Fruit fly (Drosophila melanogaster): ENCODE data around the gene Gr28a.

DNA sequence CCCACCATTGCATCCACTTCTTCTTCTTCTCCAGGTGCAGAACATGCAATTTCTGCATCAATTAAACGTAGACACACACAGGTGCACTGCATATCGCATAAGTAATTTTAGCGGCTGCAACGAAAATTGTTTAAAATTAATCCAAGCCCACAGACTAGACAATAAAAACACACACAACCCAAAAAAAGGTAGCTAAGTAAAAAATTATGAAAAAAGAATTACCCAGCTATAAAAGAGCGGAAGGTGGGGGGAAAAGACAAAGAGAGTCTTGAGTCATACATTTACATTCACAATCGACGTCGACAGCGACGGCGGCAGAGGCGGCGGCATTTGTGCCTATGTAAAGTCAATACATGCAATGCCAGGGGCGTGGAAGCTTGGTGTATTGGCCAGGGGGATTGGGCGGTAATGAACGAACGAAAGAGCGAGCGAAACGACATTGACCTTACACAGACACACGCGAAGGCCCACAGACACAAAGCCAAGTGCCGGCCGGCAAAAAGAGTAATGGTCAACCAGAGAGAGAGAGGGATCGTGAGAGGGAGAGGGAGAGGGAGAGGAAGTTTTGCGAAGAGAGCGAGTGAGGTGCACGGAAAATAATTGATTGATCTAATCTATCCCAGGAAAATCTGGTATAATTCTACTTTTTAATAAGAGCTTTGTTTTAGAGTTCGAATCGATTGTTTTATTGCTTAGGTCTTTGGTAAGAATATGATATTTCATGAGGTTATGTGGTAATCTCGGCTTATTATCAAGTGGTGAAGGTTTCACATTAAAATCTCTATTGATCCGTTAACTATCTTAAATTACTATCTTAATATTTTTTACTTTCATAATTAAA lies 35.6 kb downstream of the Gr28a start:
- TF ChIP-seq CTCF (optimal IDR thresholded peaks at IDR 0.05) (no peak), CG8478 (optimal IDR thresholded peaks at IDR 0.05) (no peak)

All from S2 (cell line).